Worm (Caenorhabditis elegans) whole organism, young adult: ENCODE measurements around the gene Y44A6D.5.
A peak's percentile ranks its signal among the peaks of the same experiment; 100 is the strongest.

ENCODE experiments used
- C17E4.6 ChIP-seq: fragments of 200-800 bp; sonication (Bioruptor generic); IDR thresholded peaks from 2 replicates; pipeline ENCODE4 v1.3.6; 2022; ENCODE audit warnings: missing genetic modification reagents, missing genetic modification characterization, missing compliant biosample characterization
- F49E8.2 ChIP-seq: sonication (generic microtip); optimal IDR thresholded peaks from 3 replicates; lab custom pipeline; 2017; ENCODE audit warnings: missing genetic modification characterization, mild to moderate bottlenecking, missing compliant biosample characterization, antibody characterized with exemption, moderate library complexity; ENCODE audit not compliant: insufficient read depth
- F55B11.4 ChIP-seq: sonication (generic microtip); optimal IDR thresholded peaks from 2 replicates; lab custom pipeline; 2016; ENCODE audit warnings: missing compliant biosample characterization, missing genetic modification characterization, borderline replicate concordance; ENCODE audit not compliant: insufficient read depth
- F57A8.1 ChIP-seq: fragments of 200-800 bp; sonication (Bioruptor generic); optimal IDR thresholded peaks from 2 replicates; lab custom pipeline; 2018; ENCODE audit warnings: mild to moderate bottlenecking, missing genetic modification characterization, moderate library complexity, missing compliant biosample characterization
- F57C9.4 ChIP-seq: sonication (generic microtip); optimal IDR thresholded peaks from 2 replicates; lab custom pipeline; 2017; ENCODE audit warnings: mild to moderate bottlenecking, missing genetic modification characterization, missing compliant biosample characterization
- K12H6.12 ChIP-seq: fragments of 200-800 bp; sonication (Bioruptor generic); optimal IDR thresholded peaks from 2 replicates; lab custom pipeline; 2018; ENCODE audit warnings: mild to moderate bottlenecking, missing genetic modification characterization, missing compliant biosample characterization
- ZK185.1 ChIP-seq: sonication (generic microtip); optimal IDR thresholded peaks from 2 replicates; lab custom pipeline; 2016; ENCODE audit warnings: mild to moderate bottlenecking, missing genetic modification characterization, missing compliant biosample characterization; ENCODE audit not compliant: poor library complexity, severe bottlenecking
- akir-1 ChIP-seq: fragments of 200-800 bp; sonication (Bioruptor generic); optimal IDR thresholded peaks from 2 replicates; lab custom pipeline; 2018; ENCODE audit warnings: mild to moderate bottlenecking, missing genetic modification characterization, moderate library complexity, missing compliant biosample characterization
- attf-3 ChIP-seq: fragments of 200-800 bp; sonication (Bioruptor generic); conservative IDR thresholded peaks from 2 replicates; pipeline ENCODE4 v1.3.6; 2022; ENCODE audit warnings: missing genetic modification reagents, missing genetic modification characterization, missing compliant biosample characterization
- attf-5 ChIP-seq: fragments of 200-800 bp; sonication (Bioruptor generic); optimal IDR thresholded peaks from 2 replicates; lab custom pipeline; 2018; ENCODE audit warnings: mild to moderate bottlenecking, missing genetic modification characterization, missing compliant biosample characterization
- bed-2 ChIP-seq: fragments of 200-800 bp; sonication (Bioruptor generic); IDR thresholded peaks from 2 replicates; pipeline ENCODE4 v1.3.6; 2022; ENCODE audit warnings: missing genetic modification reagents, missing genetic modification characterization, missing compliant biosample characterization
- ceh-27 ChIP-seq: fragments of 200-800 bp; sonication (Bioruptor generic); optimal IDR thresholded peaks from 2 replicates; lab custom pipeline; 2018; ENCODE audit warnings: mild to moderate bottlenecking, missing genetic modification characterization, moderate library complexity, missing compliant biosample characterization
- chd-7 ChIP-seq: sonication (generic microtip); optimal IDR thresholded peaks from 2 replicates; lab custom pipeline; 2016; ENCODE audit warnings: mild to moderate bottlenecking, missing genetic modification characterization, moderate library complexity, missing compliant biosample characterization
- die-1 ChIP-seq: sonication (generic microtip); optimal IDR thresholded peaks from 2 replicates; lab custom pipeline; 2016; ENCODE audit warnings: missing genotype, mild to moderate bottlenecking, missing genetic modification characterization, missing compliant biosample characterization
- egrh-3 ChIP-seq: fragments of 200-800 bp; sonication (Bioruptor generic); IDR thresholded peaks from 2 replicates; pipeline ENCODE4 v1.3.6; 2022; ENCODE audit warnings: missing genetic modification reagents, missing genetic modification characterization, missing compliant biosample characterization
- hmg-1.2 ChIP-seq: fragments of 200-800 bp; sonication (Bioruptor generic); IDR thresholded peaks from 2 replicates; pipeline ENCODE4 v1.3.6; 2022; ENCODE audit warnings: missing genetic modification reagents, missing genetic modification characterization, missing compliant biosample characterization
- lag-1 ChIP-seq: fragments of 200-800 bp; sonication (Bioruptor generic); IDR thresholded peaks from 2 replicates; pipeline ENCODE4 v1.3.6; 2022; ENCODE audit warnings: missing genetic modification reagents, missing genetic modification characterization, missing compliant biosample characterization
- let-526 ChIP-seq: fragments of 200-800 bp; sonication (Bioruptor generic); IDR thresholded peaks from 2 replicates; pipeline ENCODE4 v1.3.6; 2022; ENCODE audit warnings: missing genetic modification reagents, missing genetic modification characterization, missing compliant biosample characterization
- let-607 ChIP-seq, 2 experiments: fragments of 200-800 bp in 1 of 2; sonication (Bioruptor generic) in 1 of 2; sonication (generic microtip) in 1 of 2; optimal IDR thresholded peaks; 2 replicates each; lab custom pipeline; 2016 to 2018; ENCODE audit warnings: mild to moderate bottlenecking in 2 of 2, missing compliant biosample characterization in 2 of 2, missing genetic modification characterization in 2 of 2, moderate library complexity in 2 of 2, missing genotype in 1 of 2
- lir-1 ChIP-seq: fragments of 200-800 bp; sonication (Bioruptor generic); conservative IDR thresholded peaks from 2 replicates; pipeline ENCODE4 v1.3.6; 2022; ENCODE audit warnings: missing genetic modification reagents, missing genetic modification characterization, missing compliant biosample characterization
- madf-6 ChIP-seq: fragments of 200-800 bp; sonication (Bioruptor generic); IDR thresholded peaks from 2 replicates; pipeline ENCODE4 v1.3.6; 2022; ENCODE audit warnings: missing genetic modification reagents, missing genetic modification characterization, missing compliant biosample characterization
- mcd-1 ChIP-seq: fragments of 200-800 bp; sonication (Bioruptor generic); IDR thresholded peaks from 2 replicates; pipeline ENCODE4 v1.3.6; 2022; ENCODE audit warnings: missing genetic modification reagents, missing genetic modification characterization, missing compliant biosample characterization
- mel-28 ChIP-seq: sonication (generic microtip); optimal IDR thresholded peaks from 2 replicates; lab custom pipeline; 2016; ENCODE audit warnings: borderline replicate concordance, mild to moderate bottlenecking, missing genetic modification characterization, missing compliant biosample characterization
- mxl-1 ChIP-seq: sonication (generic microtip); optimal IDR thresholded peaks from 2 replicates; lab custom pipeline; 2016; ENCODE audit warnings: missing genetic modification characterization, missing compliant biosample characterization
- nfya-2 ChIP-seq: fragments of 200-800 bp; sonication (Bioruptor generic); IDR thresholded peaks from 2 replicates; pipeline ENCODE4 v1.3.6; 2022; ENCODE audit warnings: missing genetic modification reagents, missing genetic modification characterization, missing compliant biosample characterization
- nhr-80 ChIP-seq: sonication (generic microtip); optimal IDR thresholded peaks from 2 replicates; lab custom pipeline; 2016; ENCODE audit warnings: missing genetic modification characterization, missing compliant biosample characterization
- rcor-1 ChIP-seq: fragments of 200-800 bp; sonication (Bioruptor generic); IDR thresholded peaks from 2 replicates; pipeline ENCODE4 v1.3.6; 2022; ENCODE audit warnings: missing genetic modification reagents, missing genetic modification characterization, missing compliant biosample characterization
- repo-1 ChIP-seq: sonication (generic microtip); optimal IDR thresholded peaks from 2 replicates; lab custom pipeline; 2017; ENCODE audit warnings: mild to moderate bottlenecking, missing genetic modification characterization, missing compliant biosample characterization
- zfh-2 ChIP-seq: fragments of 200-800 bp; sonication (Bioruptor generic); conservative IDR thresholded peaks from 2 replicates; pipeline ENCODE4 v1.3.6; 2022; ENCODE audit warnings: missing genetic modification reagents, missing genetic modification characterization, missing compliant biosample characterization
- zim-3 ChIP-seq: sonication (generic microtip); optimal IDR thresholded peaks from 2 replicates; lab custom pipeline; 2017; ENCODE audit warnings: mild to moderate bottlenecking, missing genetic modification characterization, moderate library complexity, missing compliant biosample characterization
- ztf-25 ChIP-seq: fragments of 200-800 bp; sonication (Bioruptor generic); IDR thresholded peaks from 2 replicates; pipeline ENCODE4 v1.3.6; 2022; ENCODE audit warnings: missing genetic modification reagents, missing genetic modification characterization, missing compliant biosample characterization
- ztf-26 ChIP-seq: sonication (generic microtip); optimal IDR thresholded peaks from 2 replicates; lab custom pipeline; 2017; ENCODE audit warnings: missing genetic modification characterization, missing compliant biosample characterization

The Y44A6D.5 gene

ce11 chrV:20830409-20830808 lies 27.6 kb upstream of the Y44A6D.5 start:
- TF ChIP-seq repo-1 (tag; lab: Kevin White, UChicago), result no peak
- TF ChIP-seq let-607 (tag; optimal IDR thresholded peaks at IDR 0.05; lab: Kevin White, UChicago), result peak; percentile 70 to 89
- TF ChIP-seq nhr-80, result peak; percentile 29

ce11 chrV:20829511-20829910 lies 26.7 kb upstream of the Y44A6D.5 start, which contains the start of gene num-1:
Gene num-1, plus strand, starts transcription at chrV:20829811.
- no peak for TF ChIP-seq attf-3 (GFP tag; lab: Robert Waterston, UW)
- TF ChIP-seq die-1 (tag; lab: Kevin White, UChicago), result no peak
- TF ChIP-seq attf-5 (GFP tag; lab: Kevin White, UChicago), result no peak
- no peak for TF ChIP-seq akir-1 (GFP tag; lab: Kevin White, UChicago)
- no peak for TF ChIP-seq F49E8.2 (tag; lab: Kevin White, UChicago)
- TF ChIP-seq, all 124 proteins: peak for 0

- 0 out of 2 replicates have a peak, but pooled peaks have one; percentile 15 for TF ChIP-seq bed-2 (GFP tag; lab: Robert Waterston, UW)
- TF ChIP-seq ceh-27 (GFP tag; lab: Kevin White, UChicago), result peak; percentile 6
- TF ChIP-seq attf-5 (GFP tag; lab: Kevin White, UChicago), result peak; percentile 13
- TF ChIP-seq hmg-1.2 (GFP tag; lab: Robert Waterston, UW), result no peak; the same call in 1 of the 2 replicates
- TF ChIP-seq K12H6.12, result peak; percentile 58
- TF ChIP-seq ZK185.1 (tag; lab: Kevin White, UChicago), result peak; percentile 37
- TF ChIP-seq zfh-2, result peak; percentile 64
- no peak for TF ChIP-seq lag-1 (GFP tag; lab: Robert Waterston, UW)
- peak; percentile 45; the same call in 1 of the 2 replicates for TF ChIP-seq mcd-1 (GFP tag; lab: Robert Waterston, UW)
- 0 out of 2 replicates have a peak, but pooled peaks have one; percentile 7 for TF ChIP-seq egrh-3
- TF ChIP-seq lir-1 (GFP tag; lab: Robert Waterston, UW), result peak; percentile 32
Observed at ce11 chrV:20828820-20829219, 26.0 kb upstream of the Y44A6D.5 start, which contains the start of gene sbt-1. Gene sbt-1, minus strand, starts transcription at chrV:20828881.

DNA sequence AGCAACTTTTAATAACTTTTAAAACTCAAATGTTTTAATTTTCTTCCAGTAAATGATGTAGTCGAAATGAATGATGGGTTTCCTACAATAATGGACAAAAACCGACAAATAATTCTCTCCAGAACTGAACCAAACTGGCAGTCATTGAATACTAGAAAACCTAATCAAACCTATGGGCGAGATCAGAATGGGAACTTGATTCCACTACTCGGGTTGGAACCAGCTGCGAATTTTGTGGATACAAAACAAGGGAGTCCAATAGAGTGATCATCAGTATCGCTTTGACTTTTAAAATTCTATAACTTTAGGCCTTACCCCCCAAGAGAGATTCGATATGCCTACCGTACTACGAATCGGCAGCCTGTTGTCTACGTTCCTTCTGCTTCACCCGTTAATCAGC lies 23.8 kb upstream of the Y44A6D.5 start:
- TF ChIP-seq nhr-80, result no peak
- no peak for TF ChIP-seq mel-28
- TF ChIP-seq ztf-25 (GFP tag; lab: Robert Waterston, UW), result no peak
- no peak for TF ChIP-seq mxl-1 (tag; lab: Kevin White, UChicago)
- TF ChIP-seq let-526 (GFP tag; lab: Robert Waterston, UW), result no peak
- TF ChIP-seq F55B11.4 (tag; lab: Kevin White, UChicago), result no peak
- TF ChIP-seq ztf-26, result no peak
- no peak for TF ChIP-seq F57C9.4
- TF ChIP-seq nfya-2 (GFP tag; lab: Robert Waterston, UW), result no peak
- no peak for TF ChIP-seq rcor-1 (GFP tag; lab: Robert Waterston, UW)
- no peak for TF ChIP-seq C17E4.6
- TF ChIP-seq ceh-27 (GFP tag; lab: Kevin White, UChicago), result no peak
- TF ChIP-seq K12H6.12, result no peak
- TF ChIP-seq zim-3, result no peak
- TF ChIP-seq lag-1 (GFP tag; lab: Robert Waterston, UW), result no peak
- TF ChIP-seq madf-6, result no peak
- TF ChIP-seq chd-7 (tag; lab: Kevin White, UChicago), result no peak
- no peak for TF ChIP-seq F57A8.1 (GFP tag; lab: Kevin White, UChicago)
- TF ChIP-seq attf-5 (GFP tag; lab: Kevin White, UChicago), result no peak
- TF ChIP-seq, all 124 proteins: peak for 0
